Fruit fly (Drosophila melanogaster) whole organism, wandering third instar larva: ENCODE data around the gene Ser.
A peak's percentile ranks its signal among the peaks of the same experiment; 100 is the strongest.

Experiments
- Abd-B ChIP-seq: fragments of >200 bp; optimal IDR thresholded peaks from 2 replicates; lab custom pipeline; 2017; ENCODE audit warnings: missing biosample characterization, missing genetic modification characterization
- CG32264 ChIP-seq: fragments of 200-800 bp; sonication (Bioruptor generic); optimal IDR thresholded peaks from 2 replicates; lab custom pipeline; 2016; ENCODE audit warnings: missing biosample characterization, missing genetic modification characterization
- CG9705 ChIP-seq: fragments of 200-800 bp; sonication (Bioruptor generic); optimal IDR thresholded peaks from 2 replicates; lab custom pipeline; 2018; ENCODE audit warnings: missing biosample characterization, mild to moderate bottlenecking, missing genetic modification characterization
- CrebA ChIP-seq: fragments of 200-800 bp; sonication (Bioruptor generic); optimal IDR thresholded peaks from 2 replicates; lab custom pipeline; 2016; ENCODE audit warnings: missing biosample characterization, mild to moderate bottlenecking, missing genetic modification characterization, borderline replicate concordance
- Dfd ChIP-seq: fragments of >200 bp; optimal IDR thresholded peaks from 2 replicates; lab custom pipeline; 2017; ENCODE audit warnings: missing biosample characterization, missing genetic modification characterization
- Dif ChIP-seq: fragments of 200-275, 200-300 bp; sonication (Bioruptor generic); optimal IDR thresholded peaks from 2 replicates; lab custom pipeline; 2018; ENCODE audit warnings: missing biosample characterization, missing genetic modification characterization; ENCODE audit not compliant: partially characterized antibody
- GATAd ChIP-seq: sonication (Bioruptor generic); optimal IDR thresholded peaks from 2 replicates; lab custom pipeline; 2016; ENCODE audit warnings: missing biosample characterization, missing genetic modification characterization
- HLH106 ChIP-seq: fragments of 200-800 bp; optimal IDR thresholded peaks from 3 replicates; lab custom pipeline; 2019; ENCODE audit warnings: missing biosample characterization, mild to moderate bottlenecking, missing genetic modification characterization, moderate library complexity
- Hnf4 ChIP-seq: fragments of 200-800 bp; sonication (Bioruptor generic); optimal IDR thresholded peaks from 2 replicates; lab custom pipeline; 2016; ENCODE audit warnings: missing biosample characterization, mild to moderate bottlenecking, missing genetic modification characterization
- Hr78 ChIP-seq: fragments of >200 bp; optimal IDR thresholded peaks from 2 replicates; lab custom pipeline; 2017; ENCODE audit warnings: missing biosample characterization, missing genetic modification characterization
- Hr83 ChIP-seq: fragments of 200-300 bp; sonication (Bioruptor generic); optimal IDR thresholded peaks from 2 replicates; lab custom pipeline; 2016; ENCODE audit warnings: missing biosample characterization, mild to moderate bottlenecking, missing genetic modification characterization, moderate library complexity; ENCODE audit not compliant: poor library complexity, severe bottlenecking
- Jra ChIP-seq: sonication (Bioruptor generic); optimal IDR thresholded peaks from 2 replicates; lab custom pipeline; 2016; ENCODE audit warnings: missing biosample characterization, missing genetic modification characterization
- Myc ChIP-seq: fragments of >200 bp; optimal IDR thresholded peaks from 2 replicates; lab custom pipeline; 2017
- N ChIP-seq: fragments of >200 bp; optimal IDR thresholded peaks from 2 replicates; lab custom pipeline; 2018; ENCODE audit warnings: missing biosample characterization, missing external identifiers, missing genetic modification characterization
- OdsH ChIP-seq: fragments of 200-800 bp; sonication (Bioruptor generic); optimal IDR thresholded peaks from 2 replicates; lab custom pipeline; 2016; ENCODE audit warnings: missing biosample characterization, mild to moderate bottlenecking, missing genetic modification characterization
- Rel ChIP-seq, 2 experiments: fragments of 200-800 bp; sonication (Bioruptor generic) in 1 of 2; optimal IDR thresholded peaks; 2 replicates in 1 of 2; 3 replicates in 1 of 2; lab custom pipeline; 2016 to 2019; ENCODE audit warnings: mild to moderate bottlenecking in 2 of 2, missing biosample characterization in 2 of 2, missing genetic modification characterization in 2 of 2, moderate library complexity in 1 of 2
- Sp1 ChIP-seq: fragments of 200-800 bp; sonication (Bioruptor generic); optimal IDR thresholded peaks from 3 replicates; lab custom pipeline; 2019; ENCODE audit warnings: missing biosample characterization, mild to moderate bottlenecking, missing genetic modification characterization, moderate library complexity
- Vsx2 ChIP-seq: fragments of 200-300, 225-300 bp; sonication (Bioruptor generic); optimal IDR thresholded peaks from 2 replicates; lab custom pipeline; 2018; ENCODE audit warnings: missing biosample characterization, missing genetic modification characterization; ENCODE audit not compliant: partially characterized antibody
- br ChIP-seq: fragments of 200-800 bp; sonication (Bioruptor generic); optimal IDR thresholded peaks from 2 replicates; lab custom pipeline; 2016; ENCODE audit warnings: missing biosample characterization, missing genetic modification characterization
- brk ChIP-seq: fragments of 200-800 bp; sonication (Bioruptor generic); optimal IDR thresholded peaks from 2 replicates; lab custom pipeline; 2016; ENCODE audit warnings: missing biosample characterization, mild to moderate bottlenecking, missing genetic modification characterization
- dl ChIP-seq, 2 experiments: fragments of 175-275, 200-275 bp in 1 of 2; fragments of 200-275 bp in 1 of 2; sonication (Bioruptor generic); optimal IDR thresholded peaks; lab custom pipeline; 2018; ENCODE audit warnings: mild to moderate bottlenecking in 2 of 2, missing biosample characterization in 2 of 2, missing genetic modification characterization in 2 of 2, moderate library complexity in 2 of 2; ENCODE audit not compliant: partially characterized antibody in 2 of 2, insufficient read depth in 1 of 2
- dsf ChIP-seq: sonication (Bioruptor generic); optimal IDR thresholded peaks from 2 replicates; lab custom pipeline; 2016; ENCODE audit warnings: missing biosample characterization, missing genetic modification characterization, borderline replicate concordance
- ey ChIP-seq: fragments of 200-800 bp; sonication (Bioruptor generic); optimal IDR thresholded peaks from 2 replicates; lab custom pipeline; 2016; ENCODE audit warnings: missing biosample characterization, missing genetic modification characterization
- foxo ChIP-seq, 2 experiments: fragments of 200-800 bp; sonication (Bioruptor generic); optimal IDR thresholded peaks; 2 replicates in 1 of 2; 3 replicates in 1 of 2; lab custom pipeline; 2016 to 2017; ENCODE audit warnings: missing biosample characterization in 2 of 2, missing genetic modification characterization in 2 of 2
- fru ChIP-seq: fragments of 200-800 bp; sonication (Bioruptor generic); optimal IDR thresholded peaks from 3 replicates; lab custom pipeline; 2016; ENCODE audit warnings: missing biosample characterization, mild to moderate bottlenecking, missing genetic modification characterization
- h ChIP-seq: fragments of 200-800 bp; sonication (Bioruptor generic); optimal IDR thresholded peaks from 3 replicates; lab custom pipeline; 2016; ENCODE audit warnings: missing biosample characterization, mild to moderate bottlenecking, missing genetic modification characterization
- lola ChIP-seq: fragments of >200 bp; optimal IDR thresholded peaks from 2 replicates; lab custom pipeline; 2017; ENCODE audit warnings: missing biosample characterization, missing genetic modification characterization
- pan ChIP-seq: fragments of >200 bp; optimal IDR thresholded peaks from 2 replicates; lab custom pipeline; 2017
- psq ChIP-seq: fragments of 200-800 bp; sonication (Bioruptor generic); optimal IDR thresholded peaks from 3 replicates; lab custom pipeline; 2017; ENCODE audit warnings: missing biosample characterization, mild to moderate bottlenecking, missing genetic modification characterization, moderate library complexity
- rgr ChIP-seq: fragments of 200-800 bp; sonication (Bioruptor generic); optimal IDR thresholded peaks from 3 replicates; lab custom pipeline; 2016; ENCODE audit warnings: missing biosample characterization, mild to moderate bottlenecking, missing genetic modification characterization
- sage ChIP-seq: fragments of 200-800 bp; sonication (Bioruptor generic); optimal IDR thresholded peaks from 2 replicates; lab custom pipeline; 2016; ENCODE audit warnings: missing biosample characterization, mild to moderate bottlenecking, missing genetic modification characterization
- tai ChIP-seq: sonication (Bioruptor generic); optimal IDR thresholded peaks from 2 replicates; lab custom pipeline; 2016; ENCODE audit warnings: missing biosample characterization, missing genetic modification characterization
- usp ChIP-seq: fragments of >200 bp; optimal IDR thresholded peaks from 2 replicates; lab custom pipeline; 2017; ENCODE audit warnings: missing biosample characterization, missing genetic modification characterization
- woc ChIP-seq: sonication (Bioruptor generic); optimal IDR thresholded peaks from 2 replicates; lab custom pipeline; 2016; ENCODE audit warnings: missing biosample characterization, mild to moderate bottlenecking, missing genetic modification characterization

Gene Ser

dm6 chr3R:27149884-27150676, 44.0 kb downstream of the Ser start:
- TF ChIP-seq br (GFP tag; lab: Kevin White, UChicago) (peak; percentile 2), Hr83 (GFP tag; lab: Kevin White, UChicago) (no peak), Dif (GFP tag; lab: Kevin White, UChicago) (peak; percentile 48), psq (GFP tag; lab: Kevin White, UChicago) (peak; percentile 91)
- TF ChIP-seq, all 38 proteins: peak for 3

- TF ChIP-seq CG9705 (no peak), GATAd (no peak), h (GFP tag; lab: Kevin White, UChicago) (no peak), pan (lab: Kevin White, UChicago) (no peak), HLH106 (tag; lab: Kevin White, UChicago) (no peak), lola (GFP tag; lab: Kevin White, UChicago) (no peak), N (no peak), woc (no peak), tai (GFP tag; lab: Kevin White, UChicago) (no peak), brk (GFP tag; lab: Kevin White, UChicago) (no peak), dl (GFP tag; optimal IDR thresholded peaks at IDR 0.05; lab: Kevin White, UChicago; ENCODE audit: insufficient read depth in 1 of 2, partially characterized antibody in 2 of 2) (no peak), sage (GFP tag; lab: Kevin White, UChicago) (no peak), ey (GFP tag; lab: Kevin White, UChicago) (no peak), OdsH (GFP tag; lab: Kevin White, UChicago) (no peak), Hr83 (GFP tag; lab: Kevin White, UChicago) (no peak), Dif (GFP tag; lab: Kevin White, UChicago) (no peak), rgr (GFP tag; lab: Kevin White, UChicago) (no peak)
These were observed 45.0 kb downstream of the Ser start for dm6 chr3R:27148812-27149769.

- TF ChIP-seq Myc (lab: Kevin White, UChicago) (no peak), brk (GFP tag; lab: Kevin White, UChicago) (no peak), Dfd (no peak), OdsH (GFP tag; lab: Kevin White, UChicago) (no peak), HLH106 (tag; lab: Kevin White, UChicago) (peak; percentile 32), CG9705 (no peak), Abd-B (no peak), lola (GFP tag; lab: Kevin White, UChicago) (no peak), dsf (GFP tag; lab: Kevin White, UChicago) (no peak), ey (GFP tag; lab: Kevin White, UChicago) (no peak), foxo (GFP tag; optimal IDR thresholded peaks at IDR 0.05; lab: Kevin White, UChicago) (peak in 1 of 2 experiments; percentile 39), Vsx2 (no peak), sage (GFP tag; lab: Kevin White, UChicago) (no peak), Hr78 (GFP tag; lab: Kevin White, UChicago) (no peak), GATAd (no peak), br (GFP tag; lab: Kevin White, UChicago) (peak; percentile 11), usp (GFP tag; lab: Kevin White, UChicago) (no peak), Rel (GFP tag; optimal IDR thresholded peaks at IDR 0.05; lab: Kevin White, UChicago) (no peak), Rel (tag; optimal IDR thresholded peaks at IDR 0.05; lab: Kevin White, UChicago) (no peak), psq (GFP tag; lab: Kevin White, UChicago) (peak; percentile 19), Hr83 (GFP tag; lab: Kevin White, UChicago) (no peak), rgr (GFP tag; lab: Kevin White, UChicago) (no peak), Dif (GFP tag; lab: Kevin White, UChicago) (no peak), Hnf4 (GFP tag; lab: Kevin White, UChicago) (no peak), CG32264 (GFP tag; lab: Kevin White, UChicago) (no peak), Sp1 (GFP tag; lab: Kevin White, UChicago) (no peak), Jra (GFP tag; lab: Kevin White, UChicago) (no peak), fru (peak; percentile 16), pan (lab: Kevin White, UChicago) (no peak), tai (GFP tag; lab: Kevin White, UChicago) (no peak), h (GFP tag; lab: Kevin White, UChicago) (peak; percentile 7), CrebA (no peak), N (no peak), dl (GFP tag; optimal IDR thresholded peaks at IDR 0.05; lab: Kevin White, UChicago; ENCODE audit: insufficient read depth in 1 of 2, partially characterized antibody in 2 of 2) (no peak)
These were observed 54.1 kb downstream of the Ser start for dm6 chr3R:27139963-27140362.
